Fruit fly (Drosophila melanogaster) whole organism, embryonic: ENCODE results near the gene htt.
A peak's percentile ranks its signal among the peaks of the same experiment; 100 is the strongest.

Experiments
- Blimp-1 ChIP-seq: fragments of 200-800 bp; sonication (Bioruptor generic); optimal IDR thresholded peaks from 3 replicates; lab custom pipeline; 2018; ENCODE audit warnings: missing biosample characterization, missing genetic modification characterization, mild to moderate bottlenecking, moderate library complexity, missing genetic modification reagents
- CG11085 ChIP-seq: fragments of 200-800 bp; sonication (Bioruptor generic); IDR thresholded peaks from 2 replicates; pipeline ENCODE4 v1.3.6; 2022; ENCODE audit warnings: missing biosample characterization, missing genetic modification characterization
- CG11560 ChIP-seq: fragments of 200-800 bp; sonication (Bioruptor generic); IDR thresholded peaks from 3 replicates; pipeline ENCODE4 v1.3.6; 2022; ENCODE audit warnings: missing biosample characterization, missing genetic modification characterization
- CG11695 ChIP-seq: fragments of 200-800 bp; sonication (Bioruptor generic); IDR thresholded peaks from 3 replicates; pipeline ENCODE4 v1.3.6; 2022; ENCODE audit warnings: missing biosample characterization, missing genetic modification characterization
- CG12071 ChIP-seq: fragments of 200-800 bp; sonication (Bioruptor generic); optimal IDR thresholded peaks from 3 replicates; lab custom pipeline; 2018; ENCODE audit warnings: missing biosample characterization, mild to moderate bottlenecking, missing genetic modification characterization
- CG12769 ChIP-seq: fragments of 200-800 bp; sonication (Bioruptor generic); optimal IDR thresholded peaks from 2 replicates; lab custom pipeline; 2019; ENCODE audit warnings: missing biosample characterization, mild to moderate bottlenecking, missing genetic modification characterization, moderate library complexity
- CG14441 ChIP-seq: fragments of 200-800 bp; sonication (Bioruptor generic); IDR thresholded peaks from 2 replicates; pipeline ENCODE4 v1.3.6; 2022; ENCODE audit warnings: missing biosample characterization, missing genetic modification characterization
- CG14667 ChIP-seq: fragments of 200-800 bp; sonication (Bioruptor generic); IDR thresholded peaks from 2 replicates; pipeline ENCODE4 v1.3.6; 2022; ENCODE audit warnings: missing biosample characterization, missing genetic modification characterization
- CG17385 ChIP-seq: fragments of 200-800 bp; sonication (Bioruptor generic); optimal IDR thresholded peaks from 3 replicates; lab custom pipeline; 2018; ENCODE audit warnings: missing biosample characterization, mild to moderate bottlenecking, missing genetic modification characterization
- CG17568 ChIP-seq: fragments of 200-800 bp; sonication (Bioruptor generic); optimal IDR thresholded peaks from 2 replicates; lab custom pipeline; 2018; ENCODE audit warnings: missing biosample characterization, mild to moderate bottlenecking, missing genetic modification characterization, moderate library complexity
- CG17829 ChIP-seq: fragments of 200-800 bp; optimal IDR thresholded peaks from 2 replicates; lab custom pipeline; 2019; ENCODE audit warnings: missing biosample characterization, mild to moderate bottlenecking, missing genetic modification characterization, moderate library complexity
- CG18262 ChIP-seq: fragments of 200-800 bp; optimal IDR thresholded peaks from 3 replicates; lab custom pipeline; 2019; ENCODE audit warnings: missing biosample characterization, mild to moderate bottlenecking, missing genetic modification characterization, moderate library complexity
- CG30403 ChIP-seq: fragments of 200-800 bp; sonication (Bioruptor generic); optimal IDR thresholded peaks from 3 replicates; lab custom pipeline; 2016; ENCODE audit warnings: missing biosample characterization, missing genetic modification characterization
- CG3847 ChIP-seq: fragments of 200-800 bp; sonication (Bioruptor generic); IDR thresholded peaks from 2 replicates; pipeline ENCODE4 v1.3.6; 2022; ENCODE audit warnings: missing biosample characterization, missing genetic modification characterization
- CG6689 ChIP-seq: fragments of 200-800 bp; sonication (Bioruptor generic); IDR thresholded peaks from 2 replicates; pipeline ENCODE4 v1.3.6; 2022; ENCODE audit warnings: missing biosample characterization, missing genetic modification characterization
- CG6813 ChIP-seq: fragments of 200-800 bp; sonication (Bioruptor generic); optimal IDR thresholded peaks from 2 replicates; lab custom pipeline; 2017; ENCODE audit warnings: missing biosample characterization, missing genetic modification characterization, mild to moderate bottlenecking, moderate library complexity, missing genetic modification reagents
- CG7372 ChIP-seq: fragments of 200-800 bp; sonication (Bioruptor generic); IDR thresholded peaks from 2 replicates; pipeline ENCODE4 v1.3.6; 2022; ENCODE audit warnings: missing biosample characterization, missing genetic modification characterization
- CG8924 ChIP-seq: fragments of 200-800 bp; optimal IDR thresholded peaks from 3 replicates; lab custom pipeline; 2019; ENCODE audit warnings: missing biosample characterization, mild to moderate bottlenecking, missing genetic modification characterization, moderate library complexity
- Dad ChIP-seq: fragments of 200-800 bp; sonication (Bioruptor generic); optimal IDR thresholded peaks from 3 replicates; lab custom pipeline; 2016; ENCODE audit warnings: missing biosample characterization, missing genetic modification characterization
- E2f1 ChIP-seq: fragments of 200-800 bp; sonication (Bioruptor generic); IDR thresholded peaks from 2 replicates; pipeline ENCODE4 v1.3.6; 2022; ENCODE audit warnings: missing biosample characterization, missing genetic modification characterization
- H2.0 ChIP-seq: fragments of 200-800 bp; sonication (Bioruptor generic); IDR thresholded peaks from 2 replicates; pipeline ENCODE4 v1.3.6; 2022; ENCODE audit warnings: missing biosample characterization, missing genetic modification characterization
- HLH4C ChIP-seq: fragments of 200-800 bp; sonication (Bioruptor generic); IDR thresholded peaks from 3 replicates; pipeline ENCODE4 v1.3.6; 2022; ENCODE audit warnings: missing biosample characterization, missing genetic modification characterization; ENCODE audit not compliant: partially characterized antibody
- Mad ChIP-seq: fragments of 200-800 bp; sonication (Bioruptor generic); optimal IDR thresholded peaks from 2 replicates; lab custom pipeline; 2016; ENCODE audit warnings: missing biosample characterization, missing genetic modification characterization
- Med ChIP-seq: fragments of 200-800 bp; sonication (Bioruptor generic); peaks from one replicate; lab custom pipeline; 2016; ENCODE audit warnings: missing biosample characterization, missing genetic modification characterization, mild to moderate bottlenecking, inconsistent platforms, moderate library complexity
- Oaz ChIP-seq: fragments of 200-800 bp; sonication (Bioruptor generic); IDR thresholded peaks from 2 replicates; pipeline ENCODE4 v1.3.6; 2022; ENCODE audit warnings: missing biosample characterization, missing genetic modification characterization
- Oli ChIP-seq: fragments of 200-800 bp; sonication (Bioruptor generic); optimal IDR thresholded peaks from 2 replicates; lab custom pipeline; 2018; ENCODE audit warnings: missing biosample characterization, mild to moderate bottlenecking, missing genetic modification characterization, moderate library complexity
- Opbp ChIP-seq: fragments of 200-800 bp; sonication (Bioruptor generic); IDR thresholded peaks from 3 replicates; pipeline ENCODE4 v1.3.6; 2022; ENCODE audit warnings: missing biosample characterization, missing genetic modification characterization; ENCODE audit not compliant: partially characterized antibody
- Ptx1 ChIP-seq: fragments of 200-800 bp; sonication (Bioruptor generic); IDR thresholded peaks from 2 replicates; pipeline ENCODE4 v1.3.6; 2022; ENCODE audit warnings: missing biosample characterization, missing genetic modification characterization
- Rfx ChIP-seq: fragments of 200-800 bp; sonication (Bioruptor generic); IDR thresholded peaks from 2 replicates; pipeline ENCODE4 v1.3.6; 2022; ENCODE audit warnings: missing biosample characterization, missing genetic modification characterization
- Taf1 ChIP-seq: fragments of 200-800 bp; sonication (Bioruptor generic); IDR thresholded peaks from 2 replicates; pipeline ENCODE4 v1.3.6; 2022; ENCODE audit warnings: missing biosample characterization, missing genetic modification characterization
- chinmo ChIP-seq: fragments of 200-800 bp; sonication (Bioruptor generic); IDR thresholded peaks from 4 replicates; pipeline ENCODE4 v1.3.6; 2022; ENCODE audit warnings: missing biosample characterization, missing genetic modification characterization; ENCODE audit not compliant: partially characterized antibody
- dimm ChIP-seq: fragments of 200-800 bp; sonication (Bioruptor generic); IDR thresholded peaks from 2 replicates; pipeline ENCODE4 v1.3.6; 2022; ENCODE audit warnings: missing biosample characterization, missing genetic modification characterization
- dm ChIP-seq: fragments of 200-800 bp; sonication (Bioruptor generic); optimal IDR thresholded peaks from 3 replicates; lab custom pipeline; 2016; ENCODE audit warnings: missing biosample characterization, missing genetic modification characterization
- esg ChIP-seq: fragments of 200-800 bp; sonication (Bioruptor generic); conservative IDR thresholded peaks from 2 replicates; pipeline ENCODE4 v1.3.6; 2022; ENCODE audit warnings: missing biosample characterization, missing genetic modification characterization
- eyg ChIP-seq: fragments of 200-800 bp; sonication (Bioruptor generic); optimal IDR thresholded peaks from 3 replicates; lab custom pipeline; 2016; ENCODE audit warnings: missing biosample characterization, missing genetic modification characterization
- fd96Cb ChIP-seq: fragments of 200-800 bp; sonication (Bioruptor generic); optimal IDR thresholded peaks from 2 replicates; lab custom pipeline; 2018; ENCODE audit warnings: missing biosample characterization, mild to moderate bottlenecking, missing genetic modification characterization, moderate library complexity
- gce ChIP-seq: fragments of 200-800 bp; sonication (Bioruptor generic); IDR thresholded peaks from 3 replicates; pipeline ENCODE4 v1.3.6; 2022; ENCODE audit warnings: missing biosample characterization, missing genetic modification characterization
- gcm2 ChIP-seq: fragments of 200-800 bp; sonication (Bioruptor generic); optimal IDR thresholded peaks from 2 replicates; lab custom pipeline; 2016; ENCODE audit warnings: missing biosample characterization, missing genetic modification characterization
- gsb ChIP-seq: fragments of 200-800 bp; sonication (Bioruptor generic); IDR thresholded peaks from 2 replicates; pipeline ENCODE4 v1.3.6; 2022; ENCODE audit warnings: missing biosample characterization, missing genetic modification characterization
- her ChIP-seq: fragments of 200-800 bp; sonication (Bioruptor generic); optimal IDR thresholded peaks from 2 replicates; lab custom pipeline; 2016; ENCODE audit warnings: missing biosample characterization, missing genetic modification characterization
- lmd ChIP-seq: fragments of 200-800 bp; sonication (Bioruptor generic); IDR thresholded peaks from 2 replicates; pipeline ENCODE4 v1.3.6; 2022; ENCODE audit warnings: missing biosample characterization, missing genetic modification characterization
- mirr ChIP-seq: fragments of 200-800 bp; sonication (Bioruptor generic); optimal IDR thresholded peaks from 3 replicates; lab custom pipeline; 2018; ENCODE audit warnings: missing biosample characterization, mild to moderate bottlenecking, missing genetic modification characterization
- nerfin-1 ChIP-seq: fragments of 200-800 bp; sonication (Bioruptor generic); optimal IDR thresholded peaks from 3 replicates; lab custom pipeline; 2019; ENCODE audit warnings: missing biosample characterization, mild to moderate bottlenecking, missing genetic modification characterization, moderate library complexity
- ranshi ChIP-seq: fragments of 200-800 bp; sonication (Bioruptor generic); IDR thresholded peaks from 2 replicates; pipeline ENCODE4 v1.3.6; 2022; ENCODE audit warnings: missing biosample characterization, missing genetic modification characterization
- salm ChIP-seq: fragments of 200-800 bp; sonication (Bioruptor generic); optimal IDR thresholded peaks from 2 replicates; lab custom pipeline; 2018; ENCODE audit warnings: missing biosample characterization, mild to moderate bottlenecking, missing genetic modification characterization
- sd ChIP-seq: fragments of 200-800 bp; sonication (Bioruptor generic); optimal IDR thresholded peaks from 3 replicates; lab custom pipeline; 2018; ENCODE audit warnings: missing biosample characterization, mild to moderate bottlenecking, missing genetic modification characterization, moderate library complexity
- sug ChIP-seq: fragments of 200-800 bp; optimal IDR thresholded peaks from 2 replicates; lab custom pipeline; 2019; ENCODE audit warnings: missing biosample characterization, mild to moderate bottlenecking, missing genetic modification characterization, moderate library complexity
- toy ChIP-seq: fragments of 200-800 bp; sonication (Bioruptor generic); IDR thresholded peaks from 2 replicates; pipeline ENCODE4 v1.3.6; 2022; ENCODE audit warnings: missing biosample characterization, missing genetic modification characterization
- yki ChIP-seq: fragments of >200 bp; optimal IDR thresholded peaks from 3 replicates; lab custom pipeline; 2018
- z ChIP-seq: fragments of 200-800 bp; sonication (Bioruptor generic); IDR thresholded peaks from 3 replicates; pipeline ENCODE4 v1.3.6; 2022; ENCODE audit warnings: missing biosample characterization, missing genetic modification characterization

Gene htt

DNA sequence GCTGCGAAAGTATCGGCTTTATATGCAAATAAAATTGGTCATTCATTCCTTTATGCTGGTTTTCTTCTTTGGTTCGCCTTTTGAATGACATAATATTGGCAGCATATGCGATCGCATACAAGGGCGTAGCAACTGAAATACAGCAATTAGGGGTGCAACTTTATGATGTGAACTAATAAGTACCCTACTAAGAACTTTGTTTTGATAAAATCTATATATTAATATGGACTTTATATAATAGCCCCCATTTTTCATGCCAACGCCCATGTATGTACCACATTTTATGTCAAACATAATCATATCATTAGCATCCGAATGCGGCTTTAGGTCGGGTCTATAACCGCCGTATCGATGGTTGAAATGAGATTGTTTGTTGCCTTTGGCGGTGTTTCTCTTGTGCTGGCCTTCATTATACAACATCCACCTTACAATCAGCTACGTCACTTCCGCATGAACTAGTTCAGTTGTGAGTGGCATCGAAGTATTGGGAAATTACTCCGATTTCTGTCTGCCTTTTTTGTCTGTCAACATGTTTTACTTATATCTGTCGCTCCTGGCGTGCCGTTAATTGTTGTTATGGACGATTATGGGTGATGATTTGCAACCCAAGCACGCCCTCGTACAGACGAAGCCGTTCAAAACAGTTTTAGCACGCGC is 19.0 kb upstream of the htt start (continued):
- no peak for TF ChIP-seq eyg (GFP tag; lab: Kevin White, UChicago)
- TF ChIP-seq Dad (GFP tag; lab: Kevin White, UChicago) = no peak
- TF ChIP-seq CG8924 (tag; lab: Kevin White, UChicago) = peak; percentile 49
- TF ChIP-seq Rfx = peak; percentile 90
- TF ChIP-seq E2f1 (GFP tag; lab: Robert Waterston, UW) = peak; percentile 73
- peak; percentile 64 for TF ChIP-seq esg (GFP tag; lab: Robert Waterston, UW)
- TF ChIP-seq nerfin-1 (tag; lab: Kevin White, UChicago) = no peak
- TF ChIP-seq CG11695 (GFP tag; lab: Robert Waterston, UW) = peak; percentile 60; the same call in 2 of the 3 replicates
- peak; percentile 64 for TF ChIP-seq H2.0 (GFP tag; lab: Robert Waterston, UW)
- TF ChIP-seq chinmo (GFP tag; lab: Robert Waterston, UW) = 0 out of 4 replicates have a peak, but pooled peaks have one; percentile 7
- peak; percentile 70 for TF ChIP-seq Ptx1
- peak; percentile 32; the same call in 1 of the 2 replicates for TF ChIP-seq dimm (GFP tag; lab: Robert Waterston, UW)
- peak; percentile 20 for TF ChIP-seq Blimp-1 (GFP tag; lab: Kevin White, UChicago)
- TF ChIP-seq Oaz (GFP tag; lab: Robert Waterston, UW) = peak; percentile 47; the same call in 1 of the 2 replicates
- peak; percentile 55 for TF ChIP-seq CG6689 (GFP tag; lab: Robert Waterston, UW)
- peak; percentile 90 for TF ChIP-seq Med (GFP tag; lab: Kevin White, UChicago)
- TF ChIP-seq HLH4C (GFP tag; lab: Robert Waterston, UW) = no peak
- TF ChIP-seq gce (GFP tag; lab: Robert Waterston, UW) = no peak; the same call in 2 of the 3 replicates
- TF ChIP-seq CG12071 (GFP tag; lab: Kevin White, UChicago) = peak; percentile 38
- no peak for TF ChIP-seq dm (GFP tag; lab: Kevin White, UChicago)
- peak; percentile 60 for TF ChIP-seq Oli (tag; lab: Kevin White, UChicago)
- TF ChIP-seq sd = peak; percentile 57
- TF ChIP-seq z (GFP tag; lab: Robert Waterston, UW) = no peak
- no peak for TF ChIP-seq Opbp (GFP tag; lab: Robert Waterston, UW)
- TF ChIP-seq gsb (GFP tag; lab: Robert Waterston, UW) = peak; percentile 62
- peak; percentile 49 for TF ChIP-seq salm (tag; lab: Kevin White, UChicago)
- peak; percentile 2 for TF ChIP-seq CG17829 (tag; lab: Kevin White, UChicago)
- no peak for TF ChIP-seq CG18262 (tag; lab: Kevin White, UChicago)
- peak; percentile 42 for TF ChIP-seq fd96Cb (tag; lab: Kevin White, UChicago)
- TF ChIP-seq sug (tag; lab: Kevin White, UChicago) = no peak
- TF ChIP-seq mirr (GFP tag; lab: Kevin White, UChicago) = no peak
- peak; percentile 27; the same call in 1 of the 2 replicates for TF ChIP-seq CG14667 (GFP tag; lab: Robert Waterston, UW)
- peak; percentile 10 for TF ChIP-seq CG17568 (GFP tag; lab: Kevin White, UChicago)
- TF ChIP-seq lmd (GFP tag; lab: Robert Waterston, UW) = peak; percentile 78
- no peak; the same call in 2 of the 3 replicates for TF ChIP-seq CG11560 (tag; lab: Robert Waterston, UW)
- peak; percentile 66 for TF ChIP-seq CG3847 (GFP tag; lab: Robert Waterston, UW)
- TF ChIP-seq CG14441 (GFP tag; lab: Robert Waterston, UW) = peak; percentile 83
- TF ChIP-seq CG30403 = peak; percentile 69
- no peak for TF ChIP-seq CG11085
- no peak for TF ChIP-seq her
- TF ChIP-seq toy = no peak
- no peak for TF ChIP-seq gcm2
- TF ChIP-seq CG12769 (tag; lab: Kevin White, UChicago) = peak; percentile 77
- peak; percentile 31 for TF ChIP-seq CG17385 (GFP tag; lab: Kevin White, UChicago)
- TF ChIP-seq CG7372 (GFP tag; lab: Robert Waterston, UW) = peak; percentile 51; the same call in 1 of the 2 replicates
- peak; percentile 67; the same call in 1 of the 2 replicates for TF ChIP-seq ranshi (GFP tag; lab: Robert Waterston, UW)
- no peak for TF ChIP-seq yki (lab: Kevin White, UChicago)
- 0 out of 2 replicates have a peak, but pooled peaks have one; percentile 43 for TF ChIP-seq Taf1 (GFP tag; lab: Robert Waterston, UW)
- no peak for TF ChIP-seq Mad (GFP tag; lab: Kevin White, UChicago)
- no peak for TF ChIP-seq CG6813 (GFP tag; lab: Kevin White, UChicago)
